Fruit fly (Drosophila melanogaster): ENCODE results near the gene CG43127.

dm6 chr3L:10637819-10638218 lies 12.4 kb upstream of the CG43127 start, which contains the start of gene Cnep1r2:
- no peak for TF ChIP-seq CTCF (optimal IDR thresholded peaks at IDR 0.05)
- no peak for TF ChIP-seq CG8478 (optimal IDR thresholded peaks at IDR 0.05)
